Fruit fly (Drosophila melanogaster) whole organism, embryonic: ENCODE results near the gene Tlk.

Experiments used
- CG10267 ChIP-seq: fragments of 200-800 bp; sonication (Bioruptor generic); optimal IDR thresholded peaks from 2 replicates; lab custom pipeline; 2018; ENCODE audit warnings: missing biosample characterization, mild to moderate bottlenecking, missing genetic modification characterization, moderate library complexity
- CG10565 ChIP-seq: fragments of 200-800 bp; sonication (Bioruptor generic); optimal IDR thresholded peaks from 3 replicates; lab custom pipeline; 2016; ENCODE audit warnings: missing biosample characterization, mild to moderate bottlenecking, missing genetic modification characterization
- CG13424 ChIP-seq: fragments of 200-800 bp; sonication (Bioruptor generic); optimal IDR thresholded peaks from 2 replicates; lab custom pipeline; 2019; ENCODE audit warnings: missing biosample characterization, mild to moderate bottlenecking, missing genetic modification characterization, moderate library complexity
- CG15011 ChIP-seq: fragments of 200-800 bp; sonication (Bioruptor generic); optimal IDR thresholded peaks from 3 replicates; lab custom pipeline; 2018; ENCODE audit warnings: missing biosample characterization, mild to moderate bottlenecking, missing genetic modification characterization
- CG15514 ChIP-seq: fragments of 200-800 bp; sonication (Bioruptor generic); optimal IDR thresholded peaks from 3 replicates; lab custom pipeline; 2017; ENCODE audit warnings: missing biosample characterization, missing genetic modification characterization, mild to moderate bottlenecking, moderate library complexity, missing genetic modification reagents
- CG2129 ChIP-seq: fragments of 200-800 bp; sonication (Bioruptor generic); IDR thresholded peaks from 2 replicates; pipeline ENCODE4 v1.3.6; 2022; ENCODE audit warnings: missing biosample characterization, missing genetic modification characterization; ENCODE audit not compliant: partially characterized antibody
- CG2199 ChIP-seq: fragments of 200-800 bp; sonication (Bioruptor generic); IDR thresholded peaks from 3 replicates; pipeline ENCODE4 v1.3.6; 2022; ENCODE audit warnings: missing biosample characterization, missing genetic modification characterization
- CG30403 ChIP-seq: fragments of 200-800 bp; sonication (Bioruptor generic); optimal IDR thresholded peaks from 3 replicates; lab custom pipeline; 2016; ENCODE audit warnings: missing biosample characterization, missing genetic modification characterization
- CG4282 ChIP-seq: fragments of 200-800 bp; sonication (Bioruptor generic); optimal IDR thresholded peaks from 2 replicates; lab custom pipeline; 2016; ENCODE audit warnings: missing biosample characterization, missing genetic modification characterization
- CG43689 ChIP-seq: fragments of 200-800 bp; sonication (Bioruptor generic); IDR thresholded peaks from 2 replicates; pipeline ENCODE4 v1.3.6; 2022; ENCODE audit warnings: missing biosample characterization, missing genetic modification characterization
- CG4854 ChIP-seq: fragments of 200-800 bp; sonication (Bioruptor generic); optimal IDR thresholded peaks from 2 replicates; lab custom pipeline; 2016; ENCODE audit warnings: missing biosample characterization, missing genetic modification characterization, inconsistent platforms
- CG6254 ChIP-seq: fragments of 200-800 bp; sonication (Bioruptor generic); optimal IDR thresholded peaks from 3 replicates; lab custom pipeline; 2017; ENCODE audit warnings: mild to moderate bottlenecking, missing biosample characterization, missing genetic modification reagents, missing genetic modification characterization
- CG6813 ChIP-seq: fragments of 200-800 bp; sonication (Bioruptor generic); optimal IDR thresholded peaks from 2 replicates; lab custom pipeline; 2017; ENCODE audit warnings: missing biosample characterization, missing genetic modification characterization, mild to moderate bottlenecking, moderate library complexity, missing genetic modification reagents
- CG7372 ChIP-seq: fragments of 200-800 bp; sonication (Bioruptor generic); IDR thresholded peaks from 2 replicates; pipeline ENCODE4 v1.3.6; 2022; ENCODE audit warnings: missing biosample characterization, missing genetic modification characterization
- Chrac-16 ChIP-seq: fragments of 200-800 bp; sonication (Bioruptor generic); optimal IDR thresholded peaks from 3 replicates; lab custom pipeline; 2016; ENCODE audit warnings: missing biosample characterization, missing genetic modification characterization
- CrebB ChIP-seq: fragments of 200-800 bp; sonication (Bioruptor generic); optimal IDR thresholded peaks from 3 replicates; lab custom pipeline; 2018; ENCODE audit warnings: missing biosample characterization, mild to moderate bottlenecking, missing genetic modification characterization
- Dbx ChIP-seq: fragments of 200-800 bp; sonication (Bioruptor generic); IDR thresholded peaks from 3 replicates; pipeline ENCODE4 v1.3.6; 2022; ENCODE audit warnings: missing biosample characterization, missing genetic modification characterization
- Eip74EF ChIP-seq, 2 experiments: fragments of 200-800 bp in 1 of 2; fragments of >200 bp in 1 of 2; sonication (Bioruptor generic) in 1 of 2; optimal IDR thresholded peaks; 2 replicates each; lab custom pipeline; 2017 to 2019; ENCODE audit warnings: missing biosample characterization in 2 of 2, missing genetic modification characterization in 2 of 2, mild to moderate bottlenecking in 1 of 2, moderate library complexity in 1 of 2
- Fer2 ChIP-seq: fragments of 200-800 bp; sonication (Bioruptor generic); optimal IDR thresholded peaks from 2 replicates; lab custom pipeline; 2018; ENCODE audit warnings: missing biosample characterization, mild to moderate bottlenecking, missing genetic modification characterization, moderate library complexity
- Fer3 ChIP-seq: fragments of 200-800 bp; sonication (Bioruptor generic); optimal IDR thresholded peaks from 2 replicates; lab custom pipeline; 2018; ENCODE audit warnings: missing biosample characterization, mild to moderate bottlenecking, missing genetic modification characterization, moderate library complexity
- Hey ChIP-seq: fragments of 200-800 bp; sonication (Bioruptor generic); optimal IDR thresholded peaks from 3 replicates; lab custom pipeline; 2018; ENCODE audit warnings: missing biosample characterization, mild to moderate bottlenecking, missing genetic modification characterization
- Hr39 ChIP-seq: fragments of >200 bp; optimal IDR thresholded peaks from 2 replicates; lab custom pipeline; 2017
- Lhr ChIP-seq: fragments of 200-800 bp; sonication (Bioruptor generic); optimal IDR thresholded peaks from 3 replicates; lab custom pipeline; 2017; ENCODE audit warnings: mild to moderate bottlenecking, missing biosample characterization, missing genetic modification reagents, missing genetic modification characterization
- Neu2 ChIP-seq: fragments of 200-800 bp; sonication (Bioruptor generic); optimal IDR thresholded peaks from 3 replicates; lab custom pipeline; 2016; ENCODE audit warnings: missing biosample characterization, missing genetic modification characterization, borderline replicate concordance
- NfI ChIP-seq: fragments of 200-800 bp; sonication (Bioruptor generic); optimal IDR thresholded peaks from 3 replicates; lab custom pipeline; 2018; ENCODE audit warnings: missing biosample characterization, mild to moderate bottlenecking, missing genetic modification characterization, moderate library complexity
- Optix ChIP-seq: fragments of 200-800 bp; sonication (Bioruptor generic); IDR thresholded peaks from 3 replicates; pipeline ENCODE4 v1.3.6; 2022; ENCODE audit warnings: missing biosample characterization, missing genetic modification characterization
- Ptx1 ChIP-seq: fragments of 200-800 bp; sonication (Bioruptor generic); IDR thresholded peaks from 2 replicates; pipeline ENCODE4 v1.3.6; 2022; ENCODE audit warnings: missing biosample characterization, missing genetic modification characterization
- Sry-δ ChIP-seq: fragments of 200-800 bp; sonication (Bioruptor generic); optimal IDR thresholded peaks from 2 replicates; lab custom pipeline; 2016; ENCODE audit warnings: missing biosample characterization, missing genetic modification characterization
- Vsx1 ChIP-seq: fragments of 200-800 bp; sonication (Bioruptor generic); optimal IDR thresholded peaks from 2 replicates; lab custom pipeline; 2017; ENCODE audit warnings: missing biosample characterization, mild to moderate bottlenecking, missing genetic modification characterization, missing genetic modification reagents
- YL-1 ChIP-seq: fragments of 200-800 bp; sonication (Bioruptor generic); optimal IDR thresholded peaks from 3 replicates; lab custom pipeline; 2017; ENCODE audit warnings: missing biosample characterization, mild to moderate bottlenecking, missing genetic modification characterization
- ab ChIP-seq: fragments of 200-800 bp; sonication (Bioruptor generic); optimal IDR thresholded peaks from 2 replicates; lab custom pipeline; 2016; ENCODE audit warnings: missing biosample characterization, missing genetic modification characterization
- al ChIP-seq: fragments of 200-800 bp; sonication (Bioruptor generic); IDR thresholded peaks from 2 replicates; pipeline ENCODE4 v1.3.6; 2022; ENCODE audit warnings: missing biosample characterization, missing genetic modification characterization
- ap ChIP-seq: fragments of 200-800 bp; sonication (Bioruptor generic); IDR thresholded peaks from 2 replicates; pipeline ENCODE4 v1.3.6; 2022; ENCODE audit warnings: missing biosample characterization, missing genetic modification characterization
- bowl ChIP-seq: fragments of 200-800 bp; sonication (Bioruptor generic); IDR thresholded peaks from 2 replicates; pipeline ENCODE4 v1.3.6; 2022; ENCODE audit warnings: missing biosample characterization, missing genetic modification characterization
- br ChIP-seq: fragments of >200 bp; optimal IDR thresholded peaks from 2 replicates; lab custom pipeline; 2017
- chn ChIP-seq: fragments of 200-800 bp; sonication (Bioruptor generic); optimal IDR thresholded peaks from 2 replicates; lab custom pipeline; 2016; ENCODE audit warnings: missing biosample characterization, missing genetic modification characterization
- ci ChIP-seq: fragments of 200-800 bp; sonication (Bioruptor generic); IDR thresholded peaks from 3 replicates; pipeline ENCODE4 v1.3.6; 2022; ENCODE audit warnings: missing biosample characterization, missing genetic modification characterization
- esg ChIP-seq: fragments of 200-800 bp; sonication (Bioruptor generic); conservative IDR thresholded peaks from 2 replicates; pipeline ENCODE4 v1.3.6; 2022; ENCODE audit warnings: missing biosample characterization, missing genetic modification characterization
- h ChIP-seq: fragments of >200 bp; optimal IDR thresholded peaks from 2 replicates; lab custom pipeline; 2017
- mld ChIP-seq: fragments of 200-800 bp; sonication (Bioruptor generic); IDR thresholded peaks from 3 replicates; pipeline ENCODE4 v1.3.6; 2022; ENCODE audit warnings: missing biosample characterization, missing genetic modification characterization; ENCODE audit not compliant: partially characterized antibody
- pnt ChIP-seq: fragments of 200-800 bp; sonication (Bioruptor generic); optimal IDR thresholded peaks from 3 replicates; lab custom pipeline; 2016; ENCODE audit warnings: missing biosample characterization, missing genetic modification characterization
- pum ChIP-seq: fragments of 200-800 bp; sonication (Bioruptor generic); optimal IDR thresholded peaks from 2 replicates; lab custom pipeline; 2016; ENCODE audit warnings: missing biosample characterization, missing genetic modification characterization
- ranshi ChIP-seq: fragments of 200-800 bp; sonication (Bioruptor generic); IDR thresholded peaks from 2 replicates; pipeline ENCODE4 v1.3.6; 2022; ENCODE audit warnings: missing biosample characterization, missing genetic modification characterization
- sens-2 ChIP-seq: fragments of 200-800 bp; sonication (Bioruptor generic); IDR thresholded peaks from 2 replicates; pipeline ENCODE4 v1.3.6; 2022; ENCODE audit warnings: missing biosample characterization, missing genetic modification characterization
- shn ChIP-seq: fragments of 200-800 bp; sonication (Bioruptor generic); optimal IDR thresholded peaks from 3 replicates; lab custom pipeline; 2016; ENCODE audit warnings: missing biosample characterization, missing genetic modification characterization
- slbo ChIP-seq: fragments of 200-800 bp; sonication (Bioruptor generic); IDR thresholded peaks from 2 replicates; pipeline ENCODE4 v1.3.6; 2022; ENCODE audit warnings: missing biosample characterization, missing genetic modification characterization
- trh ChIP-seq: fragments of 200-800 bp; sonication (Bioruptor generic); optimal IDR thresholded peaks from 2 replicates; lab custom pipeline; 2016; ENCODE audit warnings: missing biosample characterization, missing genetic modification characterization
- vnd ChIP-seq: fragments of 200-800 bp; sonication (Bioruptor generic); IDR thresholded peaks from 3 replicates; pipeline ENCODE4 v1.3.6; 2022; ENCODE audit warnings: missing biosample characterization, missing genetic modification characterization; ENCODE audit not compliant: partially characterized antibody
- zf30C ChIP-seq: fragments of 200-800 bp; sonication (Bioruptor generic); optimal IDR thresholded peaks from 3 replicates; lab custom pipeline; 2018; ENCODE audit warnings: missing biosample characterization, mild to moderate bottlenecking, missing genetic modification characterization

Gene Tlk

DNA sequence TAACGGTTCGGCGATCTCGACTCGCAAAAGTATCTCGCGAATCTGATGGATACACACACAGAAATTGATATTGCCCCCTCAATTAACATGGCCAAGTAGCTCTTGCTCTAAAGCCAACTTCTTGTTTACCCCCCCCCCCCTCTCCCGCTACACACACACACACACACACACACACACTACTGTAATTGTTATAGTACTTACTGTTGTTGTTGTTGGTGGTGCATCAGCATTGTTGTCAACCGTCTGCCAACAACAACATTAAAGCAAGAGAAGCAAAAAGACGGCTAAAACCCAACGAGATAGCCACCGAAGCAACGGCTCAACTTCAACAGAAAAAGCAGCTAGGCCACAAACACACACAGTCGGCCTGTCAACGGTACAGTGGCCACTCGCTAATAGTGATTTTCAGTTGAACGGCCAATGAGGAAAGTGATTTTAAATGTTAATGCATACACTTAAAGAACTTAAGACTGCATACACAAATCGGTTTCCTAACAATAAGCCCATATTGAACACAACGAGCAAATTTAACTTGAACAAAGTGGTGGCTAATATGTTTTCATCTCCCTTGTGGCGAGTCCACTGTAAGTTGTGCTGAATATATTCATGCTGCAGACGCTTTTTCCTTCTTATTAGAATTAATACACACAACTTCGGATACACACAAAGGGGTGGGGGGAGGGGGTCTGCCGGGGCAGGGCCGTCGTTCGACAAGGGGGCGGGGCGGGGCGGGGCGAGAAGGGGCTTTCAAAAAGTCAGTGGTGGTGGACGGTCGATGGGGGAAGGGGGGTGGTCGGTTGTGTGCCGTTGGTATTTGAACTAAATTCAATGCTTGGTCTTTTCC, 30.6 kb downstream of the Tlk start (continued):
- TF ChIP-seq mld (GFP tag; lab: Robert Waterston, UW) (no peak), Eip74EF (GFP tag; optimal IDR thresholded peaks at IDR 0.05; lab: Kevin White, UChicago) (peak in 1 of 2 experiments; percentile 60), CG4282 (GFP tag; lab: Kevin White, UChicago) (peak; percentile 44), CrebB (peak; percentile 81), pum (GFP tag; lab: Kevin White, UChicago) (peak; percentile 87), vnd (GFP tag; lab: Robert Waterston, UW) (no peak), ab (peak; percentile 84), pnt (GFP tag; lab: Kevin White, UChicago) (peak; percentile 82), CG13424 (tag; lab: Kevin White, UChicago) (peak; percentile 89), ranshi (peak; percentile 85), Ptx1 (GFP tag; lab: Robert Waterston, UW) (peak; percentile 93), h (lab: Kevin White, UChicago) (no peak), Dbx (GFP tag; lab: Robert Waterston, UW) (peak; percentile 67; the same call in 2 of the 3 replicates), CG10565 (GFP tag; lab: Kevin White, UChicago) (peak; percentile 4), Sry-δ (GFP tag; lab: Kevin White, UChicago) (peak; percentile 38), chn (GFP tag; lab: Kevin White, UChicago) (peak; percentile 72), Neu2 (GFP tag; lab: Kevin White, UChicago) (no peak), al (GFP tag; lab: Robert Waterston, UW) (peak; percentile 67), NfI (GFP tag; lab: Kevin White, UChicago) (peak; percentile 86), sens-2 (GFP tag; lab: Robert Waterston, UW) (peak; percentile 51; the same call in 1 of the 2 replicates), slbo (GFP tag; lab: Robert Waterston, UW) (peak; percentile 88), Fer2 (tag; lab: Kevin White, UChicago) (peak; percentile 80), CG2199 (peak; percentile 79; the same call in 1 of the 3 replicates), CG2129 (GFP tag; lab: Robert Waterston, UW) (no peak), CG4854 (GFP tag; lab: Kevin White, UChicago) (peak; percentile 71), CG10267 (tag; lab: Kevin White, UChicago) (peak; percentile 76), CG15011 (GFP tag; lab: Kevin White, UChicago) (peak; percentile 71), Hey (peak; percentile 39), CG15514 (GFP tag; lab: Kevin White, UChicago) (peak; percentile 71), trh (no peak), Lhr (GFP tag; lab: Kevin White, UChicago) (peak; percentile 59), Optix (peak; percentile 83), Chrac-16 (GFP tag; lab: Kevin White, UChicago) (peak; percentile 85), CG30403 (GFP tag; lab: Kevin White, UChicago) (peak; percentile 86), CG6254 (peak; percentile 82), CG7372 (peak; percentile 79), ci (GFP tag; lab: Robert Waterston, UW) (peak; percentile 89), bowl (GFP tag; lab: Robert Waterston, UW) (peak; percentile 57; the same call in 1 of the 2 replicates), CG6813 (GFP tag; lab: Kevin White, UChicago) (peak; percentile 82), br (no peak), Fer3 (peak; percentile 87), CG43689 (peak; percentile 69; the same call in 1 of the 2 replicates), shn (GFP tag; lab: Kevin White, UChicago) (peak; percentile 89), Vsx1 (peak; percentile 75), ap (GFP tag; lab: Robert Waterston, UW) (peak; percentile 63), YL-1 (GFP tag; lab: Kevin White, UChicago) (peak; percentile 18), zf30C (GFP tag; lab: Kevin White, UChicago) (no peak), Hr39 (lab: Kevin White, UChicago) (no peak), esg (GFP tag; lab: Robert Waterston, UW) (peak; percentile 89)
